Fruit fly (Drosophila melanogaster) whole organism, prepupa: ENCODE measurements around the gene sick.
A peak's percentile ranks its signal among the peaks of the same experiment; 100 is the strongest.

Experiments used
- Blimp-1 ChIP-seq: fragments of 200-800 bp; sonication (Bioruptor generic); optimal IDR thresholded peaks from 3 replicates; lab custom pipeline; 2017; ENCODE audit warnings: missing biosample characterization, missing genetic modification characterization, mild to moderate bottlenecking, moderate library complexity, missing genetic modification reagents
- CG10669 ChIP-seq: fragments of 200-800 bp; sonication (Bioruptor generic); optimal IDR thresholded peaks from 3 replicates; lab custom pipeline; 2018; ENCODE audit warnings: missing biosample characterization, mild to moderate bottlenecking, missing genetic modification characterization, moderate library complexity
- CG11902 ChIP-seq: fragments of 200-800 bp; sonication (Bioruptor generic); optimal IDR thresholded peaks from 3 replicates; lab custom pipeline; 2016; ENCODE audit warnings: missing biosample characterization, missing genetic modification characterization
- CG3032 ChIP-seq: fragments of 200-800 bp; optimal IDR thresholded peaks from 2 replicates; lab custom pipeline; 2019; ENCODE audit warnings: missing biosample characterization, mild to moderate bottlenecking, missing genetic modification characterization, moderate library complexity
- CG32006 ChIP-seq: fragments of 200-800 bp; sonication (Bioruptor generic); optimal IDR thresholded peaks from 3 replicates; lab custom pipeline; 2017; ENCODE audit warnings: missing biosample characterization, mild to moderate bottlenecking, missing genetic modification characterization
- CG34406 ChIP-seq: fragments of 200-800 bp; sonication (Bioruptor generic); optimal IDR thresholded peaks from 3 replicates; lab custom pipeline; 2016; ENCODE audit warnings: missing biosample characterization, missing genetic modification characterization
- CG4318 ChIP-seq: fragments of 200-800 bp; sonication (Bioruptor generic); optimal IDR thresholded peaks from 3 replicates; lab custom pipeline; 2017; ENCODE audit warnings: missing biosample characterization, mild to moderate bottlenecking, missing genetic modification characterization
- CG6792 ChIP-seq: fragments of 200-800 bp; sonication (Bioruptor generic); optimal IDR thresholded peaks from 3 replicates; lab custom pipeline; 2016; ENCODE audit warnings: missing biosample characterization, missing genetic modification characterization
- CG6808 ChIP-seq: fragments of 200-800 bp; sonication (Bioruptor generic); optimal IDR thresholded peaks from 3 replicates; lab custom pipeline; 2017; ENCODE audit warnings: missing biosample characterization, missing genetic modification characterization, mild to moderate bottlenecking, moderate library complexity, missing genetic modification reagents
- CG6854 ChIP-seq: fragments of 200-800 bp; sonication (Bioruptor generic); optimal IDR thresholded peaks from 2 replicates; lab custom pipeline; 2017; ENCODE audit warnings: missing biosample characterization, mild to moderate bottlenecking, missing genetic modification characterization
- CG8632 ChIP-seq: fragments of 200-800 bp; sonication (Bioruptor generic); optimal IDR thresholded peaks from 3 replicates; lab custom pipeline; 2016; ENCODE audit warnings: missing biosample characterization, missing genetic modification characterization
- CG9139 ChIP-seq: fragments of 200-800 bp; sonication (Bioruptor generic); optimal IDR thresholded peaks from 3 replicates; lab custom pipeline; 2017; ENCODE audit warnings: missing biosample characterization, mild to moderate bottlenecking, missing genetic modification characterization
- Eip75B ChIP-seq: fragments of 200-800 bp; sonication (Bioruptor generic); optimal IDR thresholded peaks from 3 replicates; lab custom pipeline; 2016; ENCODE audit warnings: missing biosample characterization, missing genetic modification characterization
- Ets21C ChIP-seq: fragments of 200-800 bp; sonication (Bioruptor generic); optimal IDR thresholded peaks from 3 replicates; lab custom pipeline; 2016; ENCODE audit warnings: missing biosample characterization, missing genetic modification characterization
- Gug ChIP-seq: fragments of 200-800 bp; sonication (Bioruptor generic); IDR thresholded peaks from 2 replicates; pipeline ENCODE4 v1.3.6; 2022; ENCODE audit warnings: missing biosample characterization, missing genetic modification characterization
- Hr39 ChIP-seq: fragments of 200-800 bp; sonication (Bioruptor generic); optimal IDR thresholded peaks from 2 replicates; lab custom pipeline; 2016; ENCODE audit warnings: missing biosample characterization, missing genetic modification characterization
- Hr4 ChIP-seq: fragments of 200-800 bp; sonication (Bioruptor generic); optimal IDR thresholded peaks from 3 replicates; lab custom pipeline; 2016; ENCODE audit warnings: missing biosample characterization, missing genetic modification characterization
- Lpt ChIP-seq: fragments of 200-800 bp; sonication (Bioruptor generic); optimal IDR thresholded peaks from 3 replicates; lab custom pipeline; 2016; ENCODE audit warnings: missing biosample characterization, missing genetic modification characterization
- Sox14 ChIP-seq: fragments of 200-800 bp; sonication (Bioruptor generic); optimal IDR thresholded peaks from 3 replicates; lab custom pipeline; 2016; ENCODE audit warnings: missing biosample characterization, missing genetic modification characterization
- dac ChIP-seq: fragments of 200-800 bp; sonication (Bioruptor generic); optimal IDR thresholded peaks from 2 replicates; lab custom pipeline; 2017; ENCODE audit warnings: missing biosample characterization, mild to moderate bottlenecking, missing genetic modification characterization
- dsx ChIP-seq: fragments of 200-800 bp; optimal IDR thresholded peaks from 3 replicates; lab custom pipeline; 2019; ENCODE audit warnings: missing biosample characterization, mild to moderate bottlenecking, missing genetic modification characterization, moderate library complexity; ENCODE audit not compliant: poor library complexity, severe bottlenecking
- eg ChIP-seq: fragments of 200-800 bp; sonication (Bioruptor generic); IDR thresholded peaks from 3 replicates; pipeline ENCODE4 v1.3.6; 2022; ENCODE audit warnings: missing biosample characterization, missing genetic modification characterization
- esn ChIP-seq: fragments of 200-800 bp; sonication (Bioruptor generic); optimal IDR thresholded peaks from 2 replicates; lab custom pipeline; 2016; ENCODE audit warnings: missing biosample characterization, mild to moderate bottlenecking, missing genetic modification characterization, moderate library complexity
- fd85E ChIP-seq: fragments of 200-800 bp; sonication (Bioruptor generic); optimal IDR thresholded peaks from 3 replicates; lab custom pipeline; 2016; ENCODE audit warnings: missing biosample characterization, missing genetic modification characterization
- fkh ChIP-seq: fragments of 200-800 bp; sonication (Bioruptor generic); optimal IDR thresholded peaks from 3 replicates; lab custom pipeline; 2017; ENCODE audit warnings: missing biosample characterization, mild to moderate bottlenecking, missing genetic modification characterization, moderate library complexity
- net ChIP-seq: fragments of 200-800 bp; sonication (Bioruptor generic); optimal IDR thresholded peaks from 3 replicates; lab custom pipeline; 2016; ENCODE audit warnings: missing biosample characterization, missing genetic modification characterization
- pdm3 ChIP-seq: fragments of 200-800 bp; sonication (Bioruptor generic); optimal IDR thresholded peaks from 3 replicates; lab custom pipeline; 2016; ENCODE audit warnings: missing biosample characterization, missing genetic modification characterization
- salr ChIP-seq, 2 experiments: fragments of 200-800 bp; sonication (Bioruptor generic); optimal IDR thresholded peaks; 3 replicates each; lab custom pipeline; 2016 to 2018; ENCODE audit warnings: missing biosample characterization in 2 of 2, missing genetic modification characterization in 2 of 2, mild to moderate bottlenecking in 1 of 2
- ss ChIP-seq, 2 experiments: fragments of 200-800 bp; sonication (Bioruptor generic); optimal IDR thresholded peaks; 2 replicates in 1 of 2; 3 replicates in 1 of 2; lab custom pipeline; 2017 to 2018; ENCODE audit warnings: mild to moderate bottlenecking in 2 of 2, missing biosample characterization in 2 of 2, missing genetic modification characterization in 2 of 2, moderate library complexity in 1 of 2
- svp ChIP-seq: fragments of 200-800 bp; sonication (Bioruptor generic); peaks from one replicate; lab custom pipeline; 2016; ENCODE audit warnings: missing biosample characterization, missing genetic modification characterization
- vri ChIP-seq: fragments of 200-800 bp; sonication (Bioruptor generic); optimal IDR thresholded peaks from 3 replicates; lab custom pipeline; 2016; ENCODE audit warnings: missing biosample characterization, mild to moderate bottlenecking, missing genetic modification characterization

sick gene

dm6 chr2L:19796111-19796451, at the start of gene sick:
Gene sick (plus strand): TSS chr2L:19796365.
- TF ChIP-seq fd85E (GFP tag; lab: Kevin White, UChicago) (no peak), CG3032 (tag; lab: Kevin White, UChicago) (no peak), Blimp-1 (GFP tag; lab: Kevin White, UChicago) (no peak), dac (GFP tag; lab: Kevin White, UChicago) (no peak), esn (GFP tag; lab: Kevin White, UChicago) (no peak)

dm6 chr2L:19750571-19750970, 45.6 kb upstream of the sick start:
- TF ChIP-seq Ets21C (GFP tag; lab: Kevin White, UChicago) (no peak), net (GFP tag; lab: Kevin White, UChicago) (no peak)
- TF ChIP-seq, all 60 proteins: peak for 0

dm6 chr2L:19755015-19755414, 41.1 kb upstream of the sick start:
- TF ChIP-seq CG6854 (GFP tag; lab: Kevin White, UChicago) (no peak), Lpt (no peak), CG9139 (GFP tag; lab: Kevin White, UChicago) (no peak), CG10669 (no peak), Eip75B (GFP tag; lab: Kevin White, UChicago) (no peak), salr (GFP tag; optimal IDR thresholded peaks at IDR 0.05; lab: Kevin White, UChicago) (no peak), dac (GFP tag; lab: Kevin White, UChicago) (no peak), CG6792 (GFP tag; lab: Kevin White, UChicago) (no peak), pdm3 (GFP tag; lab: Kevin White, UChicago) (no peak), CG4318 (GFP tag; lab: Kevin White, UChicago) (no peak)

DNA sequence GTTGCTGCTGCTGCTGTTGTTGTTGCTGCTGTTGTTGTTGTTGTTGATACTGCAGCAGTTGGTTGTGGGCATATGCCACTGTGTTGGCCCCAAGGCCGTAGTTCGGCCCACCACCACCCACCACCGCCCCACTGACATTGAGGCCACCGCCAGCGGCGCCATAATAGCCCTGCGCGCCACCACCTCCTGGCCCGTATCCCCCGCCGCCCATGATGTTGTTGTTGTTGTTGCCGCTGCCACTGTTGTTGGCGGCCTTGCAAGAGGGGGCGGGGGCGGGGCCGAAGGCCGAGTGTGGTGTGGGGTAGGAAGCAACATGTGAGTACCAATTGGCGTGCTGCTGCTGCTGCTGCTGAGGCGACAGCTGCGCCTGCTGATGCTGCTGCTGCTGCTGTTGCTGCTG, 40.1 kb upstream of the sick start:
- TF ChIP-seq CG11902 (GFP tag; lab: Kevin White, UChicago) (no peak), CG6792 (GFP tag; lab: Kevin White, UChicago) (no peak), Sox14 (no peak), ss (GFP tag; optimal IDR thresholded peaks at IDR 0.05; lab: Kevin White, UChicago) (no peak), Hr39 (GFP tag; lab: Kevin White, UChicago) (no peak), CG32006 (GFP tag; lab: Kevin White, UChicago) (no peak), CG4318 (GFP tag; lab: Kevin White, UChicago) (no peak), CG8632 (GFP tag; lab: Kevin White, UChicago) (no peak), dsx (GFP tag; lab: Kevin White, UChicago) (no peak), CG6808 (GFP tag; lab: Kevin White, UChicago) (no peak), Lpt (no peak), CG9139 (GFP tag; lab: Kevin White, UChicago) (no peak), vri (no peak), fkh (GFP tag; lab: Kevin White, UChicago) (no peak), Blimp-1 (GFP tag; lab: Kevin White, UChicago) (no peak), svp (GFP tag; lab: Kevin White, UChicago) (no peak), CG3032 (tag; lab: Kevin White, UChicago) (no peak)

DNA sequence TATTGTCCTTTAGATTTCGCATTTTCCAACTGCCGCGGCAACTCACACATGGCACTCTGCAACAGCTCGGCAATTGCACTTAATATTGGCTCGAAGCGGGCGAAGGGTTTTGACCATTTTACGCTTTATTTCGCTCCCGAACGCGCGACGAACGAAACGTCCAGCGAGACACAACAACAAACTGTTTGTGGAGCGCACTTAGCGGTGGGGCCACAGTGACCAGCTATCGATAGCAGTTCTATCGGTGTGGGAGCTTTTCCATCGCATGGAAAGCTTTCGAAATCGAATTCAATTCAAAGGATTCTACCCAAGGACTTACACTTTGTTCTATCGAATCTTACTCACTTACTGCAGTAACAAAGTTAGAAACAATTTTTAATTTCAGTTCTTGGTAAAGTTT, 39.4 kb upstream of the sick start, which contains the start of gene CG10631:
Gene CG10631, minus strand, starts transcription at position 189 of the 400 bp plus-strand sequence.
- TF ChIP-seq CG34406 (GFP tag; lab: Kevin White, UChicago) (no peak), ss (GFP tag; optimal IDR thresholded peaks at IDR 0.05; lab: Kevin White, UChicago) (no peak), Gug (GFP tag; lab: Robert Waterston, UW) (no peak), eg (peak; percentile 10; the same call in 1 of the 3 replicates), CG4318 (GFP tag; lab: Kevin White, UChicago) (no peak), CG6808 (GFP tag; lab: Kevin White, UChicago) (no peak), Hr4 (GFP tag; lab: Kevin White, UChicago) (no peak), CG32006 (GFP tag; lab: Kevin White, UChicago) (no peak)
